Worm (Caenorhabditis elegans) whole organism, mixed stage, embryonic: Measurements from ENCODE around the gene abcx-1.

Experiments
- bed-3 ChIP-seq: fragments of 200-800 bp; sonication (Bioruptor generic); optimal IDR thresholded peaks from 3 replicates; lab custom pipeline; 2018; ENCODE audit warnings: mild to moderate bottlenecking, missing genetic modification characterization, moderate library complexity, missing compliant biosample characterization
- cnd-1 ChIP-seq: fragments of 200-800 bp; sonication (Bioruptor generic); optimal IDR thresholded peaks from 2 replicates; lab custom pipeline; 2018; ENCODE audit warnings: mild to moderate bottlenecking, missing genetic modification characterization, missing compliant biosample characterization
- elt-3 ChIP-seq: fragments of 150-350 bp; optimal IDR thresholded peaks from 2 replicates; lab custom pipeline; 2014; ENCODE audit warnings: missing biosample characterization, missing genetic modification characterization
- hlh-1 ChIP-seq: fragments of 150-350 bp; optimal IDR thresholded peaks from 2 replicates; lab custom pipeline; 2014; ENCODE audit warnings: missing biosample characterization, missing genetic modification reagents, missing genetic modification characterization
- nhr-12 ChIP-seq: fragments of 150-350 bp; optimal IDR thresholded peaks from 2 replicates; lab custom pipeline; 2014; ENCODE audit warnings: missing biosample characterization, missing genetic modification characterization
- nhr-76 ChIP-seq: sonication (generic microtip); optimal IDR thresholded peaks from 2 replicates; lab custom pipeline; 2017; ENCODE audit warnings: missing biosample characterization, missing genetic modification characterization
- unc-39 ChIP-seq: fragments of 150-350 bp; optimal IDR thresholded peaks from 2 replicates; lab custom pipeline; 2014; ENCODE audit warnings: missing biosample characterization, missing genetic modification characterization
- unc-62 ChIP-seq: fragments of 150-350 bp; optimal IDR thresholded peaks from 2 replicates; lab custom pipeline; 2014; ENCODE audit warnings: missing biosample characterization, missing genetic modification reagents, missing genetic modification characterization

- TF ChIP-seq elt-3 (tag; lab: Kevin White, UChicago) (no peak), unc-39 (no peak), unc-62 (no peak), cnd-1 (tag; lab: Kevin White, UChicago) (no peak), nhr-12 (tag; lab: Kevin White, UChicago) (no peak), bed-3 (GFP tag; lab: Kevin White, UChicago) (no peak), hlh-1 (tag; lab: Kevin White, UChicago) (no peak), nhr-76 (tag; lab: Kevin White, UChicago) (no peak)
Observed at ce11 chrII:6582758-6583157, 50.8 kb downstream of the abcx-1 start, which contains the start of gene C56C10.4.
